Worm (Caenorhabditis elegans): Measurements from ENCODE around the gene E02C12.8.
"Not testable (repeated sequence)": the region's sequence is repeated elsewhere in the genome, so short reads cannot be mapped to it uniquely, and the experiment has no call there.

Gene E02C12.8

DNA sequence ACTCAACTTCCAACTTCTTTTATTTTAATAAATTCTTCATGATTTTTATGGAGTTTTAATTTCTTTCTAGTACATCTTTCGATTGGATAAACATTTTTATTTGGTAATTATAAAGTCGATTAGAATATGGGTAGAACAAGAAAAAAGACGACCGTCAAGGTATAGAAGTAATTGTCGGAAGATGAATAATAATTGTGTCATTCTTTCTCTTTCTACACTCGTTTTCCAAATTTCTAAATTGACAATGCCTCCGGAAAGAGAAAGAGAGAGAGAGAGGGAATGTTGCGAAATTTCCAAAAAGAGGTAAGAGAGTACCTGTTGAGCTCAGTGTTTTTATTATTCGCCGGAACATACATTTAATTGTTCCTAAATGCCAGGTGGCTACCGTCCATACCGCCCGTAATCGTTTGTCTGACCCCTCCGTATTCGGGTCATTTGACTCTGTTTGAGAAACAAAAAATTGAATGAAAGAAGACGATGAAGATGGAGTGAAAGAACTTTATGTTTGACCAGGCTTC, 8.5 kb upstream of the E02C12.8 start, which contains the start of gene E02C12.12:
Gene E02C12.12 (minus strand): TSS at position 468 of the 518 bp plus-strand sequence.
- TF ChIP-seq elt-2 (tag; optimal IDR thresholded peaks at IDR 0.05): no peak
- TF ChIP-seq lin-15B (tag; optimal IDR thresholded peaks at IDR 0.05): no peak
- no peak for TF ChIP-seq lsy-12 (tag; optimal IDR thresholded peaks at IDR 0.05)
- TF ChIP-seq fos-1 (tag; optimal IDR thresholded peaks at IDR 0.05): no peak
- no peak for TF ChIP-seq nhr-25 (tag; optimal IDR thresholded peaks at IDR 0.05)
- no peak for TF ChIP-seq mml-1 (tag; optimal IDR thresholded peaks at IDR 0.05)
- TF ChIP-seq nhr-67 (tag; optimal IDR thresholded peaks at IDR 0.05): no peak
- TF ChIP-seq mdl-1 (tag; optimal IDR thresholded peaks at IDR 0.05): no peak
- no peak for TF ChIP-seq aly-2 (tag; optimal IDR thresholded peaks at IDR 0.05)
- TF ChIP-seq ztf-4 (tag; optimal IDR thresholded peaks at IDR 0.05): no peak
- TF ChIP-seq nhr-237 (tag; optimal IDR thresholded peaks at IDR 0.05): no peak
- no peak for TF ChIP-seq jun-1 (tag; optimal IDR thresholded peaks at IDR 0.05)
- no peak for TF ChIP-seq nhr-43 (tag; optimal IDR thresholded peaks at IDR 0.05; ENCODE audit: poor library complexity, severe bottlenecking)
- TF ChIP-seq R02D3.7 (tag; optimal IDR thresholded peaks at IDR 0.05): no peak
- no peak for TF ChIP-seq elt-3 (tag; optimal IDR thresholded peaks at IDR 0.05)

DNA sequence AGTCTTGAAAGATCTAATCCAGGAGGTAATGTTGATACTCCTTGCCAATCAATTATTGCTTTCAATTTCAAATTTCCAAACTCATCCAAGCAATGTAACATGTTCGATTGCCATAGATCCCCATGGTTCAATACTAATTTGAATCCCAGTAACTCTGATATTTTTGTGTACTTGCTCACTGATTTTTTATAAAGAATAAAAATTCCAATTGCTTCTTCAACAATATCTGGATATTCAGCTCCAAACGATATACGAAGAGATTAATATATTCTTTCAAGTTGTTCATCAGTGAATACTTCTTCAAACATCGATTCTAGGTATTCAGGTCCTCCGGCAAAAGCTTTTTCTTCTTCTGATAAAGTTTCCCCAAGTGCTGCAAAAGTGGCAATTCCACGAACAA, 6.4 kb upstream of the E02C12.8 start, which contains the start of gene E02C12.11:
Gene E02C12.11 (minus strand): TSS at position 101 of the 400 bp plus-strand sequence.
- TF ChIP-seq ceh-28, elt-3, nhr-67 (tag; optimal IDR thresholded peaks at IDR 0.05): not testable (repeated sequence)

DNA sequence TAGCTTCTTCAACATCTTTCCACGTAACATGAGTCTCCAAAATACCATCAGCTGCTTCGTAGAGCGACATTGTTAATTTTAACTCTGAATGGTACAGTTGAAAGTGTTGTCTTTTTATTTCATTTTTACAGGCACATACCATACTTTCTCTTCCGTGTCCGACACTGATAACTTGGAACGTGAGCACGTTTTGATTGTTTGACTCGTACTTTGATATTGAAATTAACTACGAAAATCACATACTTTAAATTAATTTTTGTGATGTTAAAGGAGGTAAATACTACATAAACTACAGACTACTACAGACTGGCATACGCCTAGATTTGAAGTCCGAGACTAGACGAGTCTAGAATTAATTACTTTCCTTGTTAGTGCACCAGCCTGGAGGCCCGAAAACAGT, 4.9 kb upstream of the E02C12.8 start, which contains the start of gene E02C12.10:
Gene E02C12.10 (minus strand): TSS at position 75 of the 400 bp plus-strand sequence.
- TF ChIP-seq unc-39 (tag; optimal IDR thresholded peaks at IDR 0.05) (no peak), ama-1 (optimal IDR thresholded peaks at IDR 0.05) (no peak), lsy-12 (tag; optimal IDR thresholded peaks at IDR 0.05) (no peak), eor-1 (tag; optimal IDR thresholded peaks at IDR 0.05) (no peak), lin-39 (tag; optimal IDR thresholded peaks at IDR 0.05) (no peak), ceh-28 (tag; optimal IDR thresholded peaks at IDR 0.05) (no peak), pha-4 (tag; optimal IDR thresholded peaks at IDR 0.05) (no peak)

DNA sequence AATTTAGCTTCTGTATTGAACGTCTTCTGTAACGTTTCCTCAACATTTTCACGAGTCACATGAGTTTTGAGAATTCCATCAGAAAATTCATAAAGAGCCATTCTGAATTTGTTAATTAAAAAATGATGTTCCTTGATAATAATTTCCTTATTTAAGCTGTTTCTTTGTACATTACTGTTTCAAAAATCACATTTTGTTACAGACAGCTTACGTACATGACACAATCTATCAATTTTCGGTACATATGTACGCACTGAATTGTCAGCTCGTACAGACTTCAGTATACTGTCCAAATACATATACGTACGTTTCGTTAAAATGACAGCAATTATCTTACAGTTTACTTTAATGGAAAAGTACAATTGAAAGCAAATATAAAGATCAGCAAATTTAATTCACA, 3.0 kb upstream of the E02C12.8 start, which contains the start of gene E02C12.19:
Gene E02C12.19 (minus strand): TSS at position 101 of the 400 bp plus-strand sequence.
- TF ChIP-seq hmg-11 (tag; optimal IDR thresholded peaks at IDR 0.05) (no peak), lin-15B (tag; optimal IDR thresholded peaks at IDR 0.05) (no peak), mml-1 (tag; optimal IDR thresholded peaks at IDR 0.05) (no peak), lsy-12 (tag; optimal IDR thresholded peaks at IDR 0.05) (no peak), ceh-82 (tag; optimal IDR thresholded peaks at IDR 0.05) (no peak), fos-1 (tag; optimal IDR thresholded peaks at IDR 0.05) (no peak), ceh-16 (tag; optimal IDR thresholded peaks at IDR 0.05) (no peak)

DNA sequence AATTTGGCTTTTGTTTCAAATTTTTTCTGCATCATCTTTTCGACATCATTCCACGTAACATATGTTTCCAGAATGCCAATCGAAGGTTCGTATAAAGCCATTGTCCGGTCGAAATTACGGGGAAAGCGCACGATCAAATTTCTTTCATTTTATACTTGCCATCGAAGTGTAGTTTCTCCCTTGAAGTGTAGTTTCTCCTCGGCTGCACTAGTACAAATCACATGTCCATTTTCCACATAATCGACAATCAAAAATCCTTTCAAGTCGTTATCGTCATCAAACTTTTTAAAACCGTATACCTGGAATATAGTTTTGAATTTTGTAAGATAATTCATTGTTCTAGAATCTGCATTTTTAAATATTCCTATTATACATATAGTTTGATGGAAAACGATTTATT, 2.0 kb upstream of the E02C12.8 start, which contains the start of gene E02C12.9:
Gene E02C12.9 (minus strand): TSS at position 101 of the 400 bp plus-strand sequence.
- no peak for TF ChIP-seq unc-39 (tag; optimal IDR thresholded peaks at IDR 0.05)
- TF ChIP-seq ceh-9 (tag; optimal IDR thresholded peaks at IDR 0.05): no peak
- no peak for TF ChIP-seq R02D3.7 (tag; optimal IDR thresholded peaks at IDR 0.05)
- TF ChIP-seq ceh-82 (tag; optimal IDR thresholded peaks at IDR 0.05): no peak
- no peak for TF ChIP-seq nhr-76 (tag; optimal IDR thresholded peaks at IDR 0.05)
- no peak for TF ChIP-seq daf-12 (tag; optimal IDR thresholded peaks at IDR 0.05)
- TF ChIP-seq lin-39 (tag; optimal IDR thresholded peaks at IDR 0.05): no peak
- TF ChIP-seq elt-2 (tag; optimal IDR thresholded peaks at IDR 0.05): no peak
- no peak for TF ChIP-seq egl-27 (tag; optimal IDR thresholded peaks at IDR 0.05)
- TF ChIP-seq elt-3 (tag; optimal IDR thresholded peaks at IDR 0.05): no peak
- no peak for TF ChIP-seq ceh-16 (tag; optimal IDR thresholded peaks at IDR 0.05)
- no peak for TF ChIP-seq ztf-11 (tag; optimal IDR thresholded peaks at IDR 0.05)
- no peak for TF ChIP-seq egl-5 (tag; optimal IDR thresholded peaks at IDR 0.05)
- TF ChIP-seq pha-4 (tag; optimal IDR thresholded peaks at IDR 0.05): no peak

DNA sequence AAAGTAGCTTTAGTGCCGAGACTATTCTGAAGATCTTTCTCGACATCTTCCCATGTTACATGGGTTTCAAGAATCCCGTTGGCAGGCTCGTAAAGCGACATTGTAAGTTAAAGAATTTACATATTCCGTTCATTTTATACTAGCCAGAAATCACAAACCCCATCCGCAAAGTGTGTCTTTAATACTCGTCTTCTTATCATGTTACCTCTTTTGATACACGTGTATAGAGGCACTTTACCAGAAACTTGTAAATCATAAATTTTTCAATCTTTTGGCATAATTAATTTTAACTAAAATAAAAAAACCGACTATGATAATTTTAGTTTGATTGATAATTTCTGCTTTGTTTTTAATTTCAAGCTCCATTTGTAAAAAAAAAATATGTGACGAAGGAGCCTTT, 2.4 kb downstream of the E02C12.8 start, which contains the start of gene E02C12.6:
Gene E02C12.6 (minus strand): TSS at position 101 of the 400 bp plus-strand sequence.
- TF ChIP-seq tbx-2 (tag; optimal IDR thresholded peaks at IDR 0.05): no peak
- TF ChIP-seq pqm-1 (tag; optimal IDR thresholded peaks at IDR 0.05): no peak
- no peak for TF ChIP-seq snpc-4 (tag; optimal IDR thresholded peaks at IDR 0.05)
- no peak for TF ChIP-seq egl-27 (tag; optimal IDR thresholded peaks at IDR 0.05)
- no peak for TF ChIP-seq ztf-11 (tag; optimal IDR thresholded peaks at IDR 0.05)
- no peak for TF ChIP-seq hmg-11 (tag; optimal IDR thresholded peaks at IDR 0.05)
- no peak for TF ChIP-seq elt-3 (tag; optimal IDR thresholded peaks at IDR 0.05)
- TF ChIP-seq nhr-11 (tag; optimal IDR thresholded peaks at IDR 0.05): no peak
